Fruit fly (Drosophila melanogaster) whole organism, embryonic: ENCODE measurements around the gene CG17930.

Experiments
- Adf1 ChIP-seq: fragments of 200-800 bp; sonication (Bioruptor generic); IDR thresholded peaks from 2 replicates; pipeline ENCODE4 v1.3.6; 2022; ENCODE audit warnings: missing biosample characterization, missing genetic modification characterization
- CG10979 ChIP-seq: fragments of 200-800 bp; sonication (Bioruptor generic); optimal IDR thresholded peaks from 2 replicates; lab custom pipeline; 2018; ENCODE audit warnings: missing biosample characterization, mild to moderate bottlenecking, missing genetic modification characterization, moderate library complexity
- CG11247 ChIP-seq: fragments of 200-800 bp; sonication (Bioruptor generic); IDR thresholded peaks from 2 replicates; pipeline ENCODE4 v1.3.6; 2022; ENCODE audit warnings: missing biosample characterization, missing genetic modification characterization
- CG12155 ChIP-seq: fragments of 200-800 bp; sonication (Bioruptor generic); optimal IDR thresholded peaks from 3 replicates; lab custom pipeline; 2016; ENCODE audit warnings: missing biosample characterization, missing genetic modification characterization
- CG12236 ChIP-seq: fragments of 200-800 bp; sonication (Bioruptor generic); optimal IDR thresholded peaks from 2 replicates; lab custom pipeline; 2016; ENCODE audit warnings: missing biosample characterization, missing genetic modification characterization
- CG13424 ChIP-seq: fragments of 200-800 bp; sonication (Bioruptor generic); optimal IDR thresholded peaks from 2 replicates; lab custom pipeline; 2019; ENCODE audit warnings: missing biosample characterization, mild to moderate bottlenecking, missing genetic modification characterization, moderate library complexity
- CG14014 ChIP-seq: fragments of 200-800 bp; sonication (Bioruptor generic); IDR thresholded peaks from 2 replicates; pipeline ENCODE4 v1.3.6; 2022; ENCODE audit warnings: missing biosample characterization, missing genetic modification characterization
- CG14441 ChIP-seq: fragments of 200-800 bp; sonication (Bioruptor generic); IDR thresholded peaks from 2 replicates; pipeline ENCODE4 v1.3.6; 2022; ENCODE audit warnings: missing biosample characterization, missing genetic modification characterization
- CG15073 ChIP-seq: fragments of 200-800 bp; sonication (Bioruptor generic); optimal IDR thresholded peaks from 2 replicates; lab custom pipeline; 2016; ENCODE audit warnings: missing biosample characterization, missing genetic modification characterization
- CG2712 ChIP-seq: fragments of 200-800 bp; optimal IDR thresholded peaks from 3 replicates; lab custom pipeline; 2019; ENCODE audit warnings: missing biosample characterization, mild to moderate bottlenecking, missing genetic modification characterization, moderate library complexity
- CG31388 ChIP-seq: fragments of 200-800 bp; sonication (Bioruptor generic); optimal IDR thresholded peaks from 2 replicates; lab custom pipeline; 2016; ENCODE audit warnings: missing biosample characterization, missing genetic modification characterization
- CG4328 ChIP-seq: fragments of 200-800 bp; sonication (Bioruptor generic); optimal IDR thresholded peaks from 3 replicates; lab custom pipeline; 2017; ENCODE audit warnings: missing biosample characterization, missing genetic modification reagents, missing genetic modification characterization
- CG5245 ChIP-seq: fragments of 200-800 bp; sonication (Bioruptor generic); optimal IDR thresholded peaks from 3 replicates; lab custom pipeline; 2016; ENCODE audit warnings: missing biosample characterization, missing genetic modification characterization
- CG5953 ChIP-seq: fragments of 200-800 bp; sonication (Bioruptor generic); IDR thresholded peaks from 2 replicates; pipeline ENCODE4 v1.3.6; 2022; ENCODE audit warnings: missing biosample characterization, missing genetic modification characterization
- CG6689 ChIP-seq: fragments of 200-800 bp; sonication (Bioruptor generic); IDR thresholded peaks from 2 replicates; pipeline ENCODE4 v1.3.6; 2022; ENCODE audit warnings: missing biosample characterization, missing genetic modification characterization
- CG6791 ChIP-seq: fragments of 200-800 bp; sonication (Bioruptor generic); IDR thresholded peaks from 3 replicates; pipeline ENCODE4 v1.3.6; 2022; ENCODE audit warnings: missing biosample characterization, missing genetic modification characterization; ENCODE audit not compliant: partially characterized antibody
- CG6854 ChIP-seq: fragments of 200-800 bp; sonication (Bioruptor generic); optimal IDR thresholded peaks from 3 replicates; lab custom pipeline; 2017; ENCODE audit warnings: missing biosample characterization, mild to moderate bottlenecking, missing genetic modification characterization
- CHES-1-like ChIP-seq: fragments of 200-800 bp; sonication (Bioruptor generic); optimal IDR thresholded peaks from 2 replicates; lab custom pipeline; 2016; ENCODE audit warnings: missing biosample characterization, missing genetic modification characterization
- CrebB ChIP-seq: fragments of 200-800 bp; sonication (Bioruptor generic); optimal IDR thresholded peaks from 3 replicates; lab custom pipeline; 2018; ENCODE audit warnings: missing biosample characterization, mild to moderate bottlenecking, missing genetic modification characterization
- Dfd ChIP-seq, 2 experiments: fragments of >200 bp; optimal IDR thresholded peaks; 2 replicates each; lab custom pipeline; 2017; ENCODE audit warnings: missing biosample characterization in 2 of 2, missing genetic modification characterization in 2 of 2
- Gsc ChIP-seq: fragments of 200-800 bp; sonication (Bioruptor generic); IDR thresholded peaks from 2 replicates; pipeline ENCODE4 v1.3.6; 2022; ENCODE audit warnings: missing biosample characterization, missing genetic modification characterization
- Gug ChIP-seq: fragments of 200-800 bp; sonication (Bioruptor generic); IDR thresholded peaks from 4 replicates; pipeline ENCODE4 v1.3.6; 2022; ENCODE audit warnings: missing biosample characterization, missing genetic modification characterization
- Hr51 ChIP-seq, 2 experiments: fragments of 200-800 bp; sonication (Bioruptor generic); optimal IDR thresholded peaks; 2 replicates in 1 of 2; 3 replicates in 1 of 2; lab custom pipeline; 2016 to 2018; ENCODE audit warnings: missing biosample characterization in 2 of 2, missing genetic modification characterization in 2 of 2, mild to moderate bottlenecking in 1 of 2, moderate library complexity in 1 of 2
- Myb ChIP-seq: fragments of 200-800 bp; sonication (Bioruptor generic); optimal IDR thresholded peaks from 2 replicates; lab custom pipeline; 2016; ENCODE audit warnings: missing biosample characterization, missing genetic modification characterization
- Neu2 ChIP-seq: fragments of 200-800 bp; sonication (Bioruptor generic); optimal IDR thresholded peaks from 3 replicates; lab custom pipeline; 2016; ENCODE audit warnings: missing biosample characterization, missing genetic modification characterization, borderline replicate concordance
- Nf-YB ChIP-seq: fragments of 200-800 bp; sonication (Bioruptor generic); optimal IDR thresholded peaks from 3 replicates; lab custom pipeline; 2019; ENCODE audit warnings: missing biosample characterization, mild to moderate bottlenecking, missing genetic modification characterization, moderate library complexity
- Ravus ChIP-seq: fragments of 200-800 bp; sonication (Bioruptor generic); IDR thresholded peaks from 2 replicates; pipeline ENCODE4 v1.3.6; 2022; ENCODE audit warnings: missing biosample characterization, missing genetic modification characterization
- Tbp ChIP-seq: fragments of >200 bp; optimal IDR thresholded peaks from 2 replicates; lab custom pipeline; 2018; ENCODE audit warnings: missing biosample characterization, missing genetic modification characterization
- Trl ChIP-seq, 3 experiments: fragments of >200 bp in 2 of 3; fragments of 200-800 bp in 1 of 3; sonication (Bioruptor generic) in 1 of 3; optimal IDR thresholded peaks; 2 replicates in 1 of 3; 3 replicates in 2 of 3; lab custom pipeline; 2016 to 2017; ENCODE audit warnings: missing biosample characterization in 1 of 3, missing genetic modification characterization in 1 of 3
- ab ChIP-seq: fragments of 200-800 bp; sonication (Bioruptor generic); optimal IDR thresholded peaks from 2 replicates; lab custom pipeline; 2016; ENCODE audit warnings: missing biosample characterization, missing genetic modification characterization
- al ChIP-seq: fragments of 200-800 bp; sonication (Bioruptor generic); IDR thresholded peaks from 2 replicates; pipeline ENCODE4 v1.3.6; 2022; ENCODE audit warnings: missing biosample characterization, missing genetic modification characterization
- ase ChIP-seq: fragments of 200-800 bp; sonication (Bioruptor generic); IDR thresholded peaks from 3 replicates; pipeline ENCODE4 v1.3.6; 2022; ENCODE audit warnings: missing biosample characterization, missing genetic modification characterization
- chinmo ChIP-seq: fragments of 200-800 bp; sonication (Bioruptor generic); IDR thresholded peaks from 4 replicates; pipeline ENCODE4 v1.3.6; 2022; ENCODE audit warnings: missing biosample characterization, missing genetic modification characterization; ENCODE audit not compliant: partially characterized antibody
- dm ChIP-seq: fragments of 200-800 bp; sonication (Bioruptor generic); optimal IDR thresholded peaks from 3 replicates; lab custom pipeline; 2016; ENCODE audit warnings: missing biosample characterization, missing genetic modification characterization
- dmrt99B ChIP-seq: fragments of 200-800 bp; sonication (Bioruptor generic); optimal IDR thresholded peaks from 2 replicates; lab custom pipeline; 2018; ENCODE audit warnings: missing biosample characterization, mild to moderate bottlenecking, missing genetic modification characterization, moderate library complexity
- ems ChIP-seq: fragments of 200-800 bp; sonication (Bioruptor generic); optimal IDR thresholded peaks from 3 replicates; lab custom pipeline; 2016; ENCODE audit warnings: missing biosample characterization, missing genetic modification characterization
- exex ChIP-seq: fragments of 200-800 bp; sonication (Bioruptor generic); optimal IDR thresholded peaks from 4 replicates; lab custom pipeline; 2018; ENCODE audit warnings: missing biosample characterization, mild to moderate bottlenecking, missing genetic modification characterization, moderate library complexity
- fd102C ChIP-seq: fragments of 200-800 bp; sonication (Bioruptor generic); optimal IDR thresholded peaks from 2 replicates; lab custom pipeline; 2018; ENCODE audit warnings: missing biosample characterization, mild to moderate bottlenecking, missing genetic modification characterization, moderate library complexity
- fd3F ChIP-seq: fragments of 200-800 bp; sonication (Bioruptor generic); optimal IDR thresholded peaks from 2 replicates; lab custom pipeline; 2018; ENCODE audit warnings: missing biosample characterization, mild to moderate bottlenecking, missing genetic modification characterization, moderate library complexity
- fd96Cb ChIP-seq: fragments of 200-800 bp; sonication (Bioruptor generic); optimal IDR thresholded peaks from 2 replicates; lab custom pipeline; 2018; ENCODE audit warnings: missing biosample characterization, mild to moderate bottlenecking, missing genetic modification characterization, moderate library complexity
- fu2 ChIP-seq: fragments of 200-800 bp; sonication (Bioruptor generic); optimal IDR thresholded peaks from 2 replicates; lab custom pipeline; 2016; ENCODE audit warnings: missing biosample characterization, missing genetic modification characterization
- grau ChIP-seq: fragments of 200-800 bp; optimal IDR thresholded peaks from 3 replicates; lab custom pipeline; 2019; ENCODE audit warnings: missing biosample characterization, mild to moderate bottlenecking, missing genetic modification characterization, moderate library complexity
- her ChIP-seq: fragments of 200-800 bp; sonication (Bioruptor generic); optimal IDR thresholded peaks from 2 replicates; lab custom pipeline; 2016; ENCODE audit warnings: missing biosample characterization, missing genetic modification characterization
- lilli ChIP-seq: fragments of 200-800 bp; sonication (Bioruptor generic); optimal IDR thresholded peaks from 3 replicates; lab custom pipeline; 2016; ENCODE audit warnings: missing biosample characterization, missing genetic modification characterization
- lmd ChIP-seq: fragments of 200-800 bp; sonication (Bioruptor generic); IDR thresholded peaks from 2 replicates; pipeline ENCODE4 v1.3.6; 2022; ENCODE audit warnings: missing biosample characterization, missing genetic modification characterization
- nerfin-2 ChIP-seq: fragments of 200-800 bp; sonication (Bioruptor generic); IDR thresholded peaks from 2 replicates; pipeline ENCODE4 v1.3.6; 2022; ENCODE audit warnings: missing biosample characterization, missing genetic modification characterization; ENCODE audit not compliant: partially characterized antibody
- onecut ChIP-seq: fragments of 200-800 bp; sonication (Bioruptor generic); IDR thresholded peaks from 2 replicates; pipeline ENCODE4 v1.3.6; 2022; ENCODE audit warnings: missing biosample characterization, missing genetic modification characterization
- salm ChIP-seq: fragments of 200-800 bp; sonication (Bioruptor generic); optimal IDR thresholded peaks from 2 replicates; lab custom pipeline; 2018; ENCODE audit warnings: missing biosample characterization, mild to moderate bottlenecking, missing genetic modification characterization
- sob ChIP-seq: fragments of 200-800 bp; sonication (Bioruptor generic); IDR thresholded peaks from 2 replicates; pipeline ENCODE4 v1.3.6; 2022; ENCODE audit warnings: missing biosample characterization, missing genetic modification characterization
- unc-4 ChIP-seq: fragments of 200-800 bp; sonication (Bioruptor generic); IDR thresholded peaks from 2 replicates; pipeline ENCODE4 v1.3.6; 2022; ENCODE audit warnings: missing biosample characterization, missing genetic modification characterization; ENCODE audit not compliant: partially characterized antibody

The CG17930 gene

DNA sequence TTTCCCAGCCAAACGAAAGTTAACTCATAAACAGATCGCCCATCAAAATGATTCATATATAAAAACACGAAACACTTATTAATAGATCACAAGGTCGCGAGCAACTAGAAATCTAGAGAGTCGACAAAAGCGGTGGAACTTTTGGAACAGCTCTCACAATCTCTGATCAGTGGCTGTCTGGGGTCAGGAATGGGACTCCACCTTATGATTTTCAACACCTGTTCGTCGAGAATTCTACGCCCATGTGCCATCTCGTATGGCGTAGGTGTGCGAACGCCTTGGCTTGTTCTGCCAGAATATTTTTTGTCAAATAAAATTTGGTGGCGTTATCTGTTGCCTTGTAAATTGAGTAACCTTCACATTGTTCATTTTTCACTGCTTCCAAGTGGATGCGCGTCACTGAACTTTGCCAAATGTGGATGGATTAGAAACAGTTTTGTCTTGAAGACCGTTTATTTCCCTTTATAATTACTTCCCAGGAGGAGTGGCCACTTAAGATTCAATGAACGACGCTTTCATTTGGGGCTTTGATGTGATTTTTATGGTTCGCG lies 27.8 kb downstream of the CG17930 start (continued):
- TF ChIP-seq Adf1 (GFP tag; lab: Robert Waterston, UW), result peak; percentile 29; the same call in 1 of the 2 replicates
- peak; percentile 68 for TF ChIP-seq lilli
- no peak for TF ChIP-seq fd102C (GFP tag; lab: Kevin White, UChicago)
- no peak for TF ChIP-seq ase (GFP tag; lab: Robert Waterston, UW)
- TF ChIP-seq fu2, result peak; percentile 44
- TF ChIP-seq CG4328 (GFP tag; lab: Kevin White, UChicago), result peak; percentile 15
- TF ChIP-seq Hr51 (GFP tag; optimal IDR thresholded peaks at IDR 0.05; lab: Kevin White, UChicago), result peak in 1 of 2 experiments; percentile 10
- TF ChIP-seq CG14014 (GFP tag; lab: Robert Waterston, UW), result peak; percentile 55; the same call in 1 of the 2 replicates
- no peak for TF ChIP-seq Gsc (GFP tag; lab: Robert Waterston, UW)
- TF ChIP-seq ems, result peak; percentile 4
- TF ChIP-seq onecut (GFP tag; lab: Robert Waterston, UW), result no peak
- TF ChIP-seq fd96Cb (tag; lab: Kevin White, UChicago), result no peak
- TF ChIP-seq Ravus, result no peak
- TF ChIP-seq Tbp (GFP tag; lab: Kevin White, UChicago), result no peak
- no peak for TF ChIP-seq CG31388 (GFP tag; lab: Kevin White, UChicago)
- peak; percentile 31; the same call in 1 of the 2 replicates for TF ChIP-seq lmd (GFP tag; lab: Robert Waterston, UW)
- TF ChIP-seq exex (tag; lab: Kevin White, UChicago), result peak; percentile 2
- TF ChIP-seq Myb (GFP tag; lab: Kevin White, UChicago), result peak; percentile 5
- no peak for TF ChIP-seq Dfd (GFP tag; optimal IDR thresholded peaks at IDR 0.05; lab: Kevin White, UChicago)
- peak in 1 of 2 experiments; percentile 45 for TF ChIP-seq Trl (optimal IDR thresholded peaks at IDR 0.05; lab: Kevin White, UChicago)
- TF ChIP-seq Trl (GFP tag; optimal IDR thresholded peaks at IDR 0.05; lab: Kevin White, UChicago), result no peak
- TF ChIP-seq fd3F (GFP tag; lab: Kevin White, UChicago), result peak; percentile 5
- no peak for TF ChIP-seq nerfin-2 (GFP tag; lab: Robert Waterston, UW)
- no peak for TF ChIP-seq CG6854 (GFP tag; lab: Kevin White, UChicago)
- TF ChIP-seq CG15073 (GFP tag; lab: Kevin White, UChicago), result no peak
- TF ChIP-seq ab (GFP tag; lab: Kevin White, UChicago), result no peak
- no peak for TF ChIP-seq CG12236
- peak; percentile 68; the same call in 2 of the 4 replicates for TF ChIP-seq Gug (GFP tag; lab: Robert Waterston, UW)
- no peak for TF ChIP-seq CG5245 (GFP tag; lab: Kevin White, UChicago)
- no peak for TF ChIP-seq CG6791
- TF ChIP-seq CHES-1-like (GFP tag; lab: Kevin White, UChicago), result peak; percentile 44
- peak; percentile 60 for TF ChIP-seq her (GFP tag; lab: Kevin White, UChicago)
- TF ChIP-seq CG6689 (GFP tag; lab: Robert Waterston, UW), result 0 out of 2 replicates have a peak, but pooled peaks have one; percentile 33
- TF ChIP-seq sob (GFP tag; lab: Robert Waterston, UW), result peak; percentile 63
- TF ChIP-seq CG13424 (tag; lab: Kevin White, UChicago), result peak; percentile 13
- TF ChIP-seq dmrt99B, result no peak
- TF ChIP-seq CG2712 (tag; lab: Kevin White, UChicago), result no peak
- no peak for TF ChIP-seq unc-4 (GFP tag; lab: Robert Waterston, UW)
- no peak for TF ChIP-seq salm
- TF ChIP-seq Nf-YB (GFP tag; lab: Kevin White, UChicago), result no peak
- peak; percentile 82; the same call in 2 of the 4 replicates for TF ChIP-seq chinmo (GFP tag; lab: Robert Waterston, UW)
- TF ChIP-seq CrebB (tag; lab: Kevin White, UChicago), result no peak
- TF ChIP-seq CG11247 (GFP tag; lab: Robert Waterston, UW), result peak; percentile 53; the same call in 1 of the 2 replicates
- TF ChIP-seq dm (GFP tag; lab: Kevin White, UChicago), result no peak
- TF ChIP-seq CG5953 (GFP tag; lab: Robert Waterston, UW), result no peak
- peak; percentile 43; the same call in 1 of the 2 replicates for TF ChIP-seq CG14441 (GFP tag; lab: Robert Waterston, UW)
- TF ChIP-seq Neu2, result no peak
- peak; percentile 29 for TF ChIP-seq grau (tag; lab: Kevin White, UChicago)
- TF ChIP-seq CG12155, result peak; percentile 18
- TF ChIP-seq al (GFP tag; lab: Robert Waterston, UW), result peak; percentile 48; the same call in 1 of the 2 replicates
- no peak for TF ChIP-seq CG10979 (tag; lab: Kevin White, UChicago)
